Fruit fly (Drosophila melanogaster) whole organism, prepupa: ENCODE data around the gene CG31904.
A peak's percentile ranks its signal among the peaks of the same experiment; 100 is the strongest.
"Not testable (repeated sequence)": the region's sequence is repeated elsewhere in the genome, so short reads cannot be mapped to it uniquely, and the experiment has no call there.

ENCODE experiments used
- Blimp-1 ChIP-seq: fragments of 200-800 bp; sonication (Bioruptor generic); optimal IDR thresholded peaks from 3 replicates; lab custom pipeline; 2017; ENCODE audit warnings: missing biosample characterization, missing genetic modification characterization, mild to moderate bottlenecking, moderate library complexity, missing genetic modification reagents
- CG10631 ChIP-seq: fragments of 200-800 bp; sonication (Bioruptor generic); optimal IDR thresholded peaks from 2 replicates; lab custom pipeline; 2016; ENCODE audit warnings: missing biosample characterization, missing genetic modification characterization
- CG10669 ChIP-seq: fragments of 200-800 bp; sonication (Bioruptor generic); optimal IDR thresholded peaks from 3 replicates; lab custom pipeline; 2018; ENCODE audit warnings: missing biosample characterization, mild to moderate bottlenecking, missing genetic modification characterization, moderate library complexity
- CG11294 ChIP-seq: fragments of 200-800 bp; sonication (Bioruptor generic); IDR thresholded peaks from 2 replicates; pipeline ENCODE4 v1.3.6; 2022; ENCODE audit warnings: missing biosample characterization, missing genetic modification characterization
- CG11902 ChIP-seq: fragments of 200-800 bp; sonication (Bioruptor generic); optimal IDR thresholded peaks from 3 replicates; lab custom pipeline; 2016; ENCODE audit warnings: missing biosample characterization, missing genetic modification characterization
- CG15336 ChIP-seq: fragments of 200-800 bp; sonication (Bioruptor generic); IDR thresholded peaks from 2 replicates; pipeline ENCODE4 v1.3.6; 2022; ENCODE audit warnings: missing biosample characterization, missing genetic modification characterization
- CG16779 ChIP-seq: fragments of 200-800 bp; sonication (Bioruptor generic); optimal IDR thresholded peaks from 3 replicates; lab custom pipeline; 2017; ENCODE audit warnings: missing biosample characterization, mild to moderate bottlenecking, missing genetic modification characterization
- CG31627 ChIP-seq: fragments of 200-800 bp; sonication (Bioruptor generic); optimal IDR thresholded peaks from 3 replicates; lab custom pipeline; 2016; ENCODE audit warnings: missing biosample characterization, missing genetic modification characterization
- CG3919 ChIP-seq: fragments of 200-800 bp; sonication (Bioruptor generic); optimal IDR thresholded peaks from 3 replicates; lab custom pipeline; 2016; ENCODE audit warnings: missing biosample characterization, missing genetic modification characterization
- CG4318 ChIP-seq: fragments of 200-800 bp; sonication (Bioruptor generic); optimal IDR thresholded peaks from 3 replicates; lab custom pipeline; 2017; ENCODE audit warnings: missing biosample characterization, mild to moderate bottlenecking, missing genetic modification characterization
- CG6854 ChIP-seq: fragments of 200-800 bp; sonication (Bioruptor generic); optimal IDR thresholded peaks from 2 replicates; lab custom pipeline; 2017; ENCODE audit warnings: missing biosample characterization, mild to moderate bottlenecking, missing genetic modification characterization
- CG8119 ChIP-seq: fragments of 200-800 bp; sonication (Bioruptor generic); IDR thresholded peaks from 3 replicates; pipeline ENCODE4 v1.3.6; 2022; ENCODE audit warnings: missing biosample characterization, missing genetic modification characterization
- CG8632 ChIP-seq: fragments of 200-800 bp; sonication (Bioruptor generic); optimal IDR thresholded peaks from 3 replicates; lab custom pipeline; 2016; ENCODE audit warnings: missing biosample characterization, missing genetic modification characterization
- CG9139 ChIP-seq: fragments of 200-800 bp; sonication (Bioruptor generic); optimal IDR thresholded peaks from 3 replicates; lab custom pipeline; 2017; ENCODE audit warnings: missing biosample characterization, mild to moderate bottlenecking, missing genetic modification characterization
- Eip75B ChIP-seq: fragments of 200-800 bp; sonication (Bioruptor generic); optimal IDR thresholded peaks from 3 replicates; lab custom pipeline; 2016; ENCODE audit warnings: missing biosample characterization, missing genetic modification characterization
- Ets21C ChIP-seq: fragments of 200-800 bp; sonication (Bioruptor generic); optimal IDR thresholded peaks from 3 replicates; lab custom pipeline; 2016; ENCODE audit warnings: missing biosample characterization, missing genetic modification characterization
- Ets96B ChIP-seq: fragments of 200-800 bp; optimal IDR thresholded peaks from 2 replicates; lab custom pipeline; 2019; ENCODE audit warnings: missing biosample characterization, mild to moderate bottlenecking, missing genetic modification characterization, moderate library complexity
- Gug ChIP-seq: fragments of 200-800 bp; sonication (Bioruptor generic); IDR thresholded peaks from 2 replicates; pipeline ENCODE4 v1.3.6; 2022; ENCODE audit warnings: missing biosample characterization, missing genetic modification characterization
- Hr38 ChIP-seq: sonication (Bioruptor generic); optimal IDR thresholded peaks from 2 replicates; lab custom pipeline; 2016; ENCODE audit warnings: missing biosample characterization, missing genetic modification characterization
- Hr39 ChIP-seq: fragments of 200-800 bp; sonication (Bioruptor generic); optimal IDR thresholded peaks from 2 replicates; lab custom pipeline; 2016; ENCODE audit warnings: missing biosample characterization, missing genetic modification characterization
- Sox14 ChIP-seq: fragments of 200-800 bp; sonication (Bioruptor generic); optimal IDR thresholded peaks from 3 replicates; lab custom pipeline; 2016; ENCODE audit warnings: missing biosample characterization, missing genetic modification characterization
- achi ChIP-seq: fragments of 200-800 bp; sonication (Bioruptor generic); optimal IDR thresholded peaks from 3 replicates; lab custom pipeline; 2016; ENCODE audit warnings: missing biosample characterization, missing genetic modification characterization
- acj6 ChIP-seq: fragments of 200-800 bp; sonication (Bioruptor generic); optimal IDR thresholded peaks from 3 replicates; lab custom pipeline; 2016; ENCODE audit warnings: missing biosample characterization, missing genetic modification characterization
- dac ChIP-seq: fragments of 200-800 bp; sonication (Bioruptor generic); optimal IDR thresholded peaks from 2 replicates; lab custom pipeline; 2017; ENCODE audit warnings: missing biosample characterization, mild to moderate bottlenecking, missing genetic modification characterization
- dsx ChIP-seq: fragments of 200-800 bp; optimal IDR thresholded peaks from 3 replicates; lab custom pipeline; 2019; ENCODE audit warnings: missing biosample characterization, mild to moderate bottlenecking, missing genetic modification characterization, moderate library complexity; ENCODE audit not compliant: poor library complexity, severe bottlenecking
- esn ChIP-seq: fragments of 200-800 bp; sonication (Bioruptor generic); optimal IDR thresholded peaks from 2 replicates; lab custom pipeline; 2016; ENCODE audit warnings: missing biosample characterization, mild to moderate bottlenecking, missing genetic modification characterization, moderate library complexity
- fd59A ChIP-seq: fragments of 200-800 bp; sonication (Bioruptor generic); optimal IDR thresholded peaks from 2 replicates; lab custom pipeline; 2017; ENCODE audit warnings: missing biosample characterization, mild to moderate bottlenecking, missing genetic modification characterization, missing genetic modification reagents
- fkh ChIP-seq: fragments of 200-800 bp; sonication (Bioruptor generic); optimal IDR thresholded peaks from 3 replicates; lab custom pipeline; 2017; ENCODE audit warnings: missing biosample characterization, mild to moderate bottlenecking, missing genetic modification characterization, moderate library complexity
- lz ChIP-seq: fragments of 200-800 bp; sonication (Bioruptor generic); optimal IDR thresholded peaks from 3 replicates; lab custom pipeline; 2016; ENCODE audit warnings: missing biosample characterization, missing genetic modification characterization
- ss ChIP-seq, 2 experiments: fragments of 200-800 bp; sonication (Bioruptor generic); optimal IDR thresholded peaks; 2 replicates in 1 of 2; 3 replicates in 1 of 2; lab custom pipeline; 2017 to 2018; ENCODE audit warnings: mild to moderate bottlenecking in 2 of 2, missing biosample characterization in 2 of 2, missing genetic modification characterization in 2 of 2, moderate library complexity in 1 of 2

Gene CG31904

DNA sequence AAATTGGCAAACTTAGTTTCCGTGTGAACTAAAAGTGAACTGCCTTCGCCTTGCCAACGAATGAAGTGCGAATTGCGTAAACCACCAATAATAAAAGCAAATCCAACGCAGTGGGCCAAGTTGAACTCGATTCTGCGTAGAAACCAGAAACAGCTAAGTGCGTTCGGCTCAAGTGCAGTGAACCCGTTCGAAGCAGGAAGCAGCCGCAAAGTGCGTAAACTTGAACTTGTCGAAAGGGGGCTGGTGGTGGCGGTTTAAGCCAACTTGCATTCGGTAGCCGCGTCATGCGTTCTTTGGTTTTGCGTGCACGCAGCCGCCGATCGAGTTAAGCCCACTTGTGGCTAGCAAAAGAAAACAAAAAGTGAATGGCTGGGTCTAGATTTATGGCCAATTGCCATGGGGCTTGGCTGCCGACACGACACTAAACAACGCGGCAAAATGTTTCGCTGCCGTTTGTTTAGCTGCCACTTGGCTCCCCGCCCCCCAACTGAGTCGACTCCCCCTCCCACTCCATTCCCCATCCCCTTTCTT is 12.1 kb upstream of the CG31904 start:
- TF ChIP-seq dsx (GFP tag; lab: Kevin White, UChicago) (peak; percentile 11), Hr38 (no peak), ss (GFP tag; optimal IDR thresholded peaks at IDR 0.05; lab: Kevin White, UChicago) (peak in 1 of 2 experiments; percentile 98), CG3919 (GFP tag; lab: Kevin White, UChicago) (no peak)
- TF ChIP-seq, all 60 proteins: peak for 2

DNA sequence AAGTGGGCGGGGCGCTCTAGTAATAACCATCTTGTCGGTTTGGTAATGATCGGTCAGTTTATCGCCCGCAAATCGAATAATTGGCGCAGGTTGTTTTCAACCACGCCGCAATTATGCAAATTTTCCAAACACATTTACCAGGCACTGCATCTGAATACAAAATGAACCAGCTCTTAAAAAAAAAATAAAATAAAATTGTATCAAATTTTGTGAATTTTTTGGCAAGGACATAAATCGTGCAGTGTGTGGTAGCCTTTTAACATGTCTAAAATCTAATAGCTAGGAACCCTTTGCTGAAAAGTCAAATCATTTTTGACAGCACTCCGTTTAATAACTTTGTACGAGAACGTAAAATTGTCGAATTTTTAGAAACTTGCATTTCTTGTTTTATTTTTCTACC is 8.4 kb upstream of the CG31904 start, which contains the start of gene ATPsynGL:
Gene ATPsynGL (plus strand): TSS at position 301 of the 400 bp plus-strand sequence.
- TF ChIP-seq Hr38: no peak
- no peak for TF ChIP-seq Eip75B (GFP tag; lab: Kevin White, UChicago)
- no peak for TF ChIP-seq Ets21C (GFP tag; lab: Kevin White, UChicago)
- TF ChIP-seq fkh (GFP tag; lab: Kevin White, UChicago): no peak

DNA sequence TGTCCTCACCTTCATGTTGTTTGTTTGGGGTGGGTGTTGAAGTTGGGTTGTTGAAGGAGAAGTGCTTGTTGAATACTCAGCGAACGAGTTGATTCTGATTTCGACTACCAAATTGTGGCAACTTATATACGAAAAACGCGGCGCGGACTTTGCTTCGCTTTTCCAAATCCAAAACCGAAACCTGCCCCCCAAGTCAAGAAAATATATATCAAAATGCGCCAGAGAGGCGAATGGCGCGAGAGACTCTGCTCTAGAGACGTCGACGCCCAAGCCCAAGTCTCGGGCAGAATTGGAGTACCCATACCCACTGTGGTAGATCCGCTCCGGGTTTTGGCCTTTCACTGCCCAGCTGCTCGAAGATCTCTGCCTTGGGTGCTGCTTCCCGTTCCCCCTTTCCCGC is 6.1 kb upstream of the CG31904 start, which contains the start of gene CG7214:
Gene CG7214 (minus strand): TSS at position 101 of the 400 bp plus-strand sequence.
- TF ChIP-seq CG6854: no peak
- TF ChIP-seq achi (GFP tag; lab: Kevin White, UChicago): no peak
- TF ChIP-seq, all 60 proteins: peak for 0

DNA sequence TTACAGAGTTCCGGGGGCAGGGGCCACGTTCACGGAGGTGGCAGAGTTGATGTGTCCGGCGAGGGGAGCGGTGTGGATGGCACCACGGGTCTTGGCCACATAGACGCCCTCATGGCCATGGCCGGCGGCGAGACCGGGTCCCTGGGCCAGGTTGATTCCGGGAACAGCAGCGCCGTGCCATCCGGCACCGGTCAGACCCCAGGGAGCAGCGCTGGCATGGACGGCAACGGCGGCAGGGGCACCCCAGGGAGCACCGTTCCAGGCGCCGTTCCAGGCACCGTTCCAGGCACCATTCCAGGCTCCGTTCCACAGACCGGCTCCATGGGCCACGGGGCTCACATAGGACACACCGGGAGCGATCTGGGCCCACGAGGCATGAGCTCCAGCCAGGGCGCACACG is 5.6 kb upstream of the CG31904 start:
- TF ChIP-seq lz (GFP tag; lab: Kevin White, UChicago): no peak
- no peak for TF ChIP-seq CG10631 (GFP tag; lab: Kevin White, UChicago)
- TF ChIP-seq Ets96B (tag; lab: Kevin White, UChicago): no peak
- no peak for TF ChIP-seq Hr39
- no peak for TF ChIP-seq CG11902 (GFP tag; lab: Kevin White, UChicago)
- TF ChIP-seq CG10669 (GFP tag; lab: Kevin White, UChicago): no peak
- no peak for TF ChIP-seq fd59A
- no peak for TF ChIP-seq Hr38
- no peak for TF ChIP-seq CG15336 (GFP tag; lab: Robert Waterston, UW)
- no peak for TF ChIP-seq Blimp-1 (GFP tag; lab: Kevin White, UChicago)
- TF ChIP-seq CG11294 (GFP tag; lab: Robert Waterston, UW): no peak
- no peak for TF ChIP-seq achi (GFP tag; lab: Kevin White, UChicago)
- TF ChIP-seq, all 60 proteins: peak for 0

DNA sequence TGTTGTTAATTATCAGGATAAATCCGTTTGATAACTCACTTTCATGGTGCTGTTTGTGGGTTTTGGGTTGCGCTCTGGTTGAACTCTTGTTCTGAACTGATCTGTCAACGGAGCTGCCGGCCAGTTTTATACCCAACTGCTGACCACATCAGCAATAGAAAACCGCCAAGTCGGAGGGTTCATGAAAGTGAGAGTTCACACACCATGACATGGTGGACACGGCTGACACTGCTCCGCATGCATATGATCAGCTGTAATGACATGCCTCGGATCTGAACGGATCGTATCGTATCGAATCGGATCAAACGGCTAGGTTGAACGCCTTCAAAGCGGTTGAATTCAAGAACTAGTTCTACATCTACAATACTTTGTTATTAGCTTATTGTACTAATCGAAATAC is 2.8 kb upstream of the CG31904 start, which contains the start of gene Acp1:
Gene Acp1 (minus strand): TSS at position 101 of the 400 bp plus-strand sequence.
- no peak for TF ChIP-seq Gug (GFP tag; lab: Robert Waterston, UW)
- no peak for TF ChIP-seq CG15336 (GFP tag; lab: Robert Waterston, UW)
- no peak for TF ChIP-seq dac (GFP tag; lab: Kevin White, UChicago)
- no peak for TF ChIP-seq Blimp-1 (GFP tag; lab: Kevin White, UChicago)
- TF ChIP-seq CG16779 (tag; lab: Kevin White, UChicago): no peak
- no peak for TF ChIP-seq CG9139 (GFP tag; lab: Kevin White, UChicago)
- no peak for TF ChIP-seq esn
- TF ChIP-seq Hr38: no peak
- TF ChIP-seq CG4318: no peak
- TF ChIP-seq Ets96B (tag; lab: Kevin White, UChicago): no peak
- TF ChIP-seq CG8119: no peak
- no peak for TF ChIP-seq CG31627 (GFP tag; lab: Kevin White, UChicago)
- TF ChIP-seq CG8632: no peak
- TF ChIP-seq, all 60 proteins: peak for 0

DNA sequence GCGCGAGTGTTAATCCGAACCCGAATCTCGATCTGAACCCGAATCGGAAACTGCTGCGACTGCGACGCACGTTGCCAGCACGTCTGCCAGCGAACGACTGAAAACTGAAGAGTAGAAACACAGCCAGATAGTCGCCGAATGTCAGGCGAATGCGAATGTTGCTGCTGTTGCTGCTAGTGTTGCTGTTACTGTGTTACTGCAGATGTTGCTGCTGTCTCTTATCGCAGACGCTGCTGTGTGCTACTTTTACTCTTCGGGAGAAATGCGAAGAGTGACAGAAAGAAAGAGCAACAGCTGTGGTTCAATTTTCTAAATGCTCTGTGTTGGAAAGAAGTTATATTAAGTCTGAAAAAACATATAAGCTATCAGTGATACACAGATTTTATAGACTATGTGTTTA is 6.0 kb downstream of the CG31904 start, which contains the start of gene CG13796:
Gene CG13796 (minus strand): TSS at position 101 of the 400 bp plus-strand sequence.
- not testable (repeated sequence) for TF ChIP-seq Sox14, acj6, Hr39
